Fruit fly (Drosophila melanogaster) Kc167 (cell line): Measurements from ENCODE around the gene Dic4.

Experiments
- Myc ChIP-seq: fragments of >200 bp; optimal IDR thresholded peaks from 2 replicates; lab custom pipeline; 2017; ENCODE audit warnings: missing external identifiers
- Sin3A ChIP-seq: fragments of >200 bp; optimal IDR thresholded peaks from 2 replicates; lab custom pipeline; 2018; ENCODE audit warnings: missing external identifiers
- h ChIP-seq: fragments of >200 bp; optimal IDR thresholded peaks from 3 replicates; lab custom pipeline; 2018; ENCODE audit warnings: missing external identifiers
- insv ChIP-seq: fragments of >200 bp; optimal IDR thresholded peaks from 3 replicates; lab custom pipeline; 2018; ENCODE audit warnings: missing external identifiers
- psq ChIP-seq: fragments of >200 bp; optimal IDR thresholded peaks from 2 replicates; lab custom pipeline; 2017; ENCODE audit warnings: missing external identifiers
- ttk ChIP-seq: sonication (Bioruptor generic); optimal IDR thresholded peaks from 2 replicates; lab custom pipeline; 2017; ENCODE audit warnings: missing external identifiers

The Dic4 gene

DNA sequence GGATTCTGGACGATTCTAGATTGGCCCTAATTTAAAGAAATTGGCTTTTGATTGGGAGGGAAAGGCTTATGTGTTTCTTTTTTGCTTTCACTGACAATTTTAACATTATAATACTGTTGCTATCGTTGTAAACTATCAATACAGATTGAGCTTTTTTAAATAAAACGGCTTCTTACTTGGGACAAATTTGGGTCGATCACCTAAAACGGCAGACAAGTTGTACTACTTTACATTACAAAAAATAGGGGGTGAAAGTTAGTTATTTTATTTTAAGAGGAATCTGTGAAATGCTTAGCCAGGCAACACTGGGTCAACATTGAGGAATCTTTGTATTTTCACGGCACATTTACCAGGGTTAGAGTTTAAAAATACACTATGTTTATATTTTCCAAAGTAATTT is at the start of gene Dic4:
TSS of gene Dic4 (minus strand) at position 101 of the 400 bp plus-strand sequence.
- TF ChIP-seq Sin3A (lab: Kevin White, UChicago) (no peak), h (lab: Kevin White, UChicago) (no peak), insv (lab: Kevin White, UChicago) (no peak), ttk (lab: Kevin White, UChicago) (no peak), Myc (lab: Kevin White, UChicago) (no peak), psq (lab: Kevin White, UChicago) (no peak)

DNA sequence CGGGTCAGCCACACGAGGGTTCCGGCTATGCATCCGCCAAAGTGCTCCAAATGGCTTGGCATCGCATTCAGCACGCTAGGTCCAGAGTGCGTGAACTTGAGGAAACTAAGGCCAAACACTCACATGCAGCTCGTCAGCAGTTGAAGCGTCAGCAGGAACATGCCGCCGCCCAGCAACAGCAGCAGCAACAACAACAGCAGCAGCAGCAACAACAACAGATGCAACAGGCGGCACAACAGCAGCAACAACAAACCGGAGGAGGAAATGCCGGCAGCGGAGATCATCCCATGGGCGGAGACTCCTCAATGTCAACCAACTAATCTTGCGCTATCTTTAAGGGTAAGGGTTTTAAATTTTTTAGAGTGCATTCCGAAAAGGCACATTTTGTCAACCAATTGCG is 48.0 kb upstream of the Dic4 start:
- no peak for TF ChIP-seq psq (lab: Kevin White, UChicago)
- no peak for TF ChIP-seq Myc (lab: Kevin White, UChicago)
- TF ChIP-seq ttk (lab: Kevin White, UChicago): no peak
- TF ChIP-seq insv (lab: Kevin White, UChicago): no peak
- no peak for TF ChIP-seq h (lab: Kevin White, UChicago)
- no peak for TF ChIP-seq Sin3A (lab: Kevin White, UChicago)

dm6 chr3L:18745647-18746046 is 47.4 kb upstream of the Dic4 start, which contains the start of gene MED11:
Gene MED11 (plus strand): TSS chr3L:18745856.
- TF ChIP-seq psq (lab: Kevin White, UChicago) (no peak), h (lab: Kevin White, UChicago) (no peak), Sin3A (lab: Kevin White, UChicago) (no peak), insv (lab: Kevin White, UChicago) (no peak)

dm6 chr3L:18744188-18744587 is 46.0 kb upstream of the Dic4 start, which contains the start of gene CG6885:
Gene CG6885 (plus strand): TSS chr3L:18744488.
- no peak for TF ChIP-seq ttk (lab: Kevin White, UChicago)
- TF ChIP-seq psq (lab: Kevin White, UChicago): no peak
- no peak for TF ChIP-seq h (lab: Kevin White, UChicago)
- no peak for TF ChIP-seq Myc (lab: Kevin White, UChicago)
- no peak for TF ChIP-seq Sin3A (lab: Kevin White, UChicago)
- no peak for TF ChIP-seq insv (lab: Kevin White, UChicago)

DNA sequence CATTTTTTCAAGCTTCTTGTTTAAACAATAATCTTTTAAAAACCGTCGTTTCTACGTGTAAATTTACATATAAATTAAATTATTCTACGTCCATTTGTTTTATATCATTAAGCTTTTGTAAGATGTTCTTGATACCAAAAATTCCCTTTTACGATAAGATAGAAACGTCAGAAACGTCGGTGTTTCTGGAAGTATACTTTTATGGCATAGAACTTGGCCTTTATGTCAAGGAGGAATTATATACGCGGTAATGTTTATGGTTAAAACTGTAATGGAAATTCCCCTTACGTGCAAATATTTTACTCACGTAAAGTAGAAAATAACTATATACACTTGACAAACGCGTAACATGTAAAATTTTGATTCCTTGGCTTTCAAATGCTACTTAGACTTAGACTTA is 45.5 kb upstream of the Dic4 start:
- TF ChIP-seq psq (lab: Kevin White, UChicago) (no peak), ttk (lab: Kevin White, UChicago) (no peak), Sin3A (lab: Kevin White, UChicago) (no peak), h (lab: Kevin White, UChicago) (no peak), Myc (lab: Kevin White, UChicago) (no peak), insv (lab: Kevin White, UChicago) (no peak)

DNA sequence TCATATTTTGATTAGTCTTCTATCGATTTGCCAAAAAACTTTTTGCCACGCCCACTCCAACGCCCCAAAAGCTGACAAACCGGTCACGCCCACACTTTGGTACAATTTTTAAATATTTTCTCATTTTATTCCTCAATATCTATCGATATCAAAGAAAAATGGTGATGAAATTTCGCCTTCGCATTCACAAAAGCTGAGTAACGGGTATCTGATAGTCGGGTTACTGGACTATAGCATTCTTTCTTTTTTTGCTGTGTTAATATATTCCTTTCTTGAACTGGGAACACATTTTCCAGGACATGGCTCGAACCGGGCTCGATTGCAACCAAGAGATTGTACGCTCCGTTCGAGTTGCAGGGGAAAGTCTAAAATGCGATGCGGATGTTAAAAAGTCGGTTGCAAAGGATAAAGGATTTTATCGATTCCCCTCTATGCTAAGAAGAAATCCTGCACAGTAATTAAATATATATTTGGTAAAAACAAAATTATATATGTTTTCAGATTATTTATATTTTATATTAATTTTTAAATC is 44.8 kb upstream of the Dic4 start:
- TF ChIP-seq ttk (lab: Kevin White, UChicago) (no peak), Sin3A (lab: Kevin White, UChicago) (no peak), Myc (lab: Kevin White, UChicago) (no peak), psq (lab: Kevin White, UChicago) (no peak), h (lab: Kevin White, UChicago) (no peak), insv (lab: Kevin White, UChicago) (no peak)

DNA sequence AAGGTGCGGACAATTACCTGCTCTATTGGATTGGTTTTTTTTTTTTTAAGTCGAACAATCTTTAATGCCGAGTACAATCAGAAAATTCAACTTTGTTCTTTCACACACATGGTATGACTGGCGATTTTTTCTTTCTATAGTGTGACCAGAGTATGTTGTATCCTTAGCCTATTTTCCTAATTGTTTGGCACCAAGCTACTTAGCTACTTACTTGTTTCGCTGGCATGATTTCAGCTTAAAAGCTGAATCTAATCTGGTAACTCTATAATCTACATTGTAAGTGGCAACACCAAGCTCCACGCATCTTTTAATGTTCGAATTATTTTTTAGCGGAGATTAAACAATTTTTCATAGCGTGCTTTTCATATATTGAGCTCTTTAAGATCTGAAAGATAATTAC is 25.0 kb upstream of the Dic4 start, which contains the start of gene CG12477:
TSS of gene CG12477 (minus strand) at position 101 of the 400 bp plus-strand sequence.
- TF ChIP-seq insv (lab: Kevin White, UChicago): no peak
- TF ChIP-seq h (lab: Kevin White, UChicago): no peak
- TF ChIP-seq Myc (lab: Kevin White, UChicago): no peak
- no peak for TF ChIP-seq Sin3A (lab: Kevin White, UChicago)
- no peak for TF ChIP-seq ttk (lab: Kevin White, UChicago)
- no peak for TF ChIP-seq psq (lab: Kevin White, UChicago)

DNA sequence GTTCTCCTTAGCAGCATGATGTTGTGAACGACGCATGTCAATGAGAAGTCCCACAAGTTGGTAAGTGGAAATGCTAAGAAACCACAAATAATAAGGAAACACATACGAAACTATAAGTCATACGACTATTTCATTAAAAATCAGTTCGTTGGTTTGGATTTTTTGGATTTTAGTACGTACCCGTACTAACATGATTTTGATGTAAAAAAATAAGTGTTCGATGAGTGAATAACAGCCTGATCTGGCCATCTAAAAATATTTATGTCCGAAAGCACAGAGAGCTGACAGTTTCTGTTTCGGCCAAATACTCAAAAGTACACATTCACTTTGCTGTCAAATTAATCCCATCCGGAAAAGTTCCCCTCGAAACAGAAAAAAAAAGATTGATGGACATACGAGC is 4.3 kb downstream of the Dic4 start, which contains the start of gene CG6893:
TSS of gene CG6893 (plus strand) at position 301 of the 400 bp plus-strand sequence.
- TF ChIP-seq ttk (lab: Kevin White, UChicago) (no peak), h (lab: Kevin White, UChicago) (no peak), Myc (lab: Kevin White, UChicago) (no peak), psq (lab: Kevin White, UChicago) (no peak), insv (lab: Kevin White, UChicago) (no peak)

- TF ChIP-seq psq (lab: Kevin White, UChicago) (no peak), insv (lab: Kevin White, UChicago) (no peak), Myc (lab: Kevin White, UChicago) (no peak), Sin3A (lab: Kevin White, UChicago) (no peak), ttk (lab: Kevin White, UChicago) (no peak), h (lab: Kevin White, UChicago) (no peak)
Observed at dm6 chr3L:18686220-18686801, 11.9 kb downstream of the Dic4 start, which contains the start of gene Cyp12c1. Gene Cyp12c1 (minus strand): TSS chr3L:18686319.

DNA sequence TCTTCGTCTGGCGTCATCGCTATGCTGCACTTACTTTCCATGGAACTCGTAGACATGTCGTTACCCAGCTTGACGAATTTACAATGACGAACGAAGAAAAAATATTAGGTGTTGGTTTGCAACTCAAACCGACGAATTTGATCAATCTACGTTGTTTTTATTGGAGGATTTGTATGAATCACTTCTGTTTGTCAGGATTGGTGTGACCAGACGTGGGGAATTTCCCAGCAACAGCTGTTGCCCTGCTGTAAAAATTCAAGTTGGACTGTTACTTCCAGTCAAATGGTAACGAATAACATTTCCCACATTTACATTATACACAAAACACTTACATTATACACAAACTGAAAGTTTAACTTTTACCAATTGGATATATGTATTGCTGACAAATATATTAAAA is 14.4 kb downstream of the Dic4 start, which contains the start of gene Chmp1:
TSS of gene Chmp1 (minus strand) at position 216 of the 400 bp plus-strand sequence.
- no peak for TF ChIP-seq h (lab: Kevin White, UChicago)

DNA sequence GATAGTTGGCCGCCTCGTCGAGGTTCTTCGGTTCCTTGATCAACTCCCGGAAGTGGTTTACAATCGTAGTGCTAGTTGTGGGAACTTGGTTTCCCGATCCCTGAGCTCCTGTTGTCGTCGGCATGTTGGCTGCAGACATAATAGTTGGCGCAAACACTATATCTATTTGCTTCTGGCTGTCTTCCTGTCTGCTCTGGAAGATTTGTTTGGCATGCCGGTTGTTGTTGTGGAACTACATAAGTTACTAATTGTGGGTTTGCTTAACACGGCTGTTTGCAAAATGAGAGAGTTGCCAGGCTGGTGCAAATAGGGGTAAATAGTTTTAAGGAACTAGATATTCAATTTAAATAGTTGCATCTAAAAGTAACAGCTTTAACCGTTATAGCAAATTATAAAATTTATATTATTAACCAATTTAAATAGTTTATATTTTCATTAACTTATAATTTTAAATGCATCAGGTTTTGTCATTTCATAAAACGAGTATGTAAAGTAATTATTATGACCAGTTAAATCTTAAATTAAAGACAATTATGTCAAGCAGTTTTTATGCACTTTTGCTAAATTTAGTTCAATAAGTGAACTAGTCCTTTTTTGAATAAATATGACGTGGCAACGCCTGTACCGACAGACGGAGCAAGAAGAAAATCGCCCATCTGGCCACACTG is 16.5 kb downstream of the Dic4 start, which contains the start of the genes Sgf11 and CG32202:
TSS of gene Sgf11 (minus strand) at position 287 of the 668 bp plus-strand sequence.
TSS of gene CG32202 (plus strand) at position 635 of the 668 bp plus-strand sequence.
- TF ChIP-seq Sin3A (lab: Kevin White, UChicago) (no peak), h (lab: Kevin White, UChicago) (no peak), insv (lab: Kevin White, UChicago) (no peak), ttk (lab: Kevin White, UChicago) (no peak), Myc (lab: Kevin White, UChicago) (no peak), psq (lab: Kevin White, UChicago) (no peak)
